Worm (Caenorhabditis elegans): ENCODE measurements around the gene srbc-21.

- no peak for TF ChIP-seq ama-1 (optimal IDR thresholded peaks at IDR 0.05)
- no peak for TF ChIP-seq tbx-2 (tag; optimal IDR thresholded peaks at IDR 0.05)
- TF ChIP-seq ceh-82 (tag; optimal IDR thresholded peaks at IDR 0.05) = no peak
- TF ChIP-seq ZK546.5 (tag; optimal IDR thresholded peaks at IDR 0.05) = no peak
Observed at ce11 chrV:2199594-2199993, 44.3 kb downstream of the srbc-21 start.

Data from whole organism, L3 larva.